Worm (Caenorhabditis elegans) whole organism, midembryonic: ENCODE results near the gene unc-116.

Experiments used
- T22C8.4 ChIP-seq: fragments of 200-800 bp; sonication (Bioruptor generic); IDR thresholded peaks from 2 replicates; pipeline ENCODE4 v1.3.6; 2022; ENCODE audit warnings: missing genetic modification characterization, missing compliant biosample characterization
- cog-1 ChIP-seq: sonication (generic microtip); optimal IDR thresholded peaks from 2 replicates; lab custom pipeline; 2016; ENCODE audit warnings: missing genetic modification characterization, missing compliant biosample characterization
- flt-1 ChIP-seq: fragments of 200-800 bp; sonication (Bioruptor generic); IDR thresholded peaks from 2 replicates; pipeline ENCODE4 v1.3.6; 2022; ENCODE audit warnings: missing genetic modification characterization, missing compliant biosample characterization
- ref-1 ChIP-seq: fragments of 200-800 bp; sonication (Bioruptor generic); conservative IDR thresholded peaks from 2 replicates; pipeline ENCODE4 v1.3.6; 2022; ENCODE audit warnings: missing genetic modification reagents, missing genetic modification characterization, missing compliant biosample characterization
- tab-1 ChIP-seq: fragments of 200-800 bp; sonication (Bioruptor generic); IDR thresholded peaks from 2 replicates; pipeline ENCODE4 v1.3.6; 2022; ENCODE audit warnings: missing genetic modification characterization, missing compliant biosample characterization
- ztf-23 ChIP-seq: fragments of 200-800 bp; sonication (Bioruptor generic); IDR thresholded peaks from 2 replicates; pipeline ENCODE4 v1.3.6; 2022; ENCODE audit warnings: missing genetic modification reagents, missing genetic modification characterization, missing compliant biosample characterization
- ztf-29 ChIP-seq: fragments of 200-800 bp; sonication (Bioruptor generic); IDR thresholded peaks from 2 replicates; pipeline ENCODE4 v1.3.6; 2022; ENCODE audit warnings: missing genetic modification reagents, missing genetic modification characterization, missing compliant biosample characterization

DNA sequence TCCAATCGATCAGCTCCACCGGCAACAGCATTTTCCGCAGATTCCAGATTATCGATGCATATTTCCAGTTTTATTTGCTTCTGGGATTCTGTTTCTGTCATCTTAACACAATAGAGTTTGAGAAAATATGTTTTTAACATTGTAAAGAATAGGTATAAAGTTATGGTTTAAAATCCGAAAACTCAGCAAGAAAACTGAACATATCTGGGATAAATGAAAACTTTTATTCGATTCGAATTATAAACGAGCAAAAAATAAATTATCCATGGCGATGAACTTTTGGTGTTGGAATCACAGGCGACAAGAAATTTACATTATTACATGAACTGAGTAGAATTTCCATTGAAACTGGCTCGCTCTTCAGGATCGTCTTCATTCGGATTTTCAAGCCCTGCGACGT, 48.5 kb upstream of the unc-116 start, which contains the start of gene cutc-1:
- TF ChIP-seq cog-1 (tag; lab: Kevin White, UChicago), result no peak
- no peak for TF ChIP-seq tab-1
- TF ChIP-seq T22C8.4 (GFP tag; lab: Robert Waterston, UW), result no peak
- no peak for TF ChIP-seq ztf-23
- TF ChIP-seq ref-1, result no peak
- no peak for TF ChIP-seq flt-1 (GFP tag; lab: Robert Waterston, UW)
- TF ChIP-seq ztf-29 (GFP tag; lab: Robert Waterston, UW), result no peak
